Worm (Caenorhabditis elegans): ENCODE data around the gene srpa-68.
A peak's percentile ranks its signal among the peaks of the same experiment; 100 is the strongest.

Gene srpa-68

ce11 chrV:12291587-12291986 lies at the start of gene srpa-68, which contains the start of gene srh-16 (continued):
- no peak for TF ChIP-seq F52B5.7 (tag; optimal IDR thresholded peaks at IDR 0.05)
- 0 out of 2 replicates have a peak, but pooled peaks have one; percentile 78 for TF ChIP-seq F39B2.1 (GFP tag; IDR thresholded peaks at IDR 0.05)
- TF ChIP-seq atf-7 (tag; optimal IDR thresholded peaks at IDR 0.05) = peak; percentile 36
- TF ChIP-seq cebp-2 (GFP tag; IDR thresholded peaks at IDR 0.05) = no peak
- peak; percentile 59 for TF ChIP-seq ztf-26 (tag; optimal IDR thresholded peaks at IDR 0.05)
- TF ChIP-seq pbrm-1 (GFP tag; IDR thresholded peaks at IDR 0.05) = peak; percentile 88
- peak; percentile 97 for TF ChIP-seq lin-54 (GFP tag; optimal IDR thresholded peaks at IDR 0.05)
- TF ChIP-seq nhr-80 (tag; optimal IDR thresholded peaks at IDR 0.05) = peak; percentile 53
- peak; percentile 72 for TF ChIP-seq C06A6.2 (GFP tag; conservative IDR thresholded peaks at IDR 0.05)
- no peak for TF ChIP-seq nfya-2 (GFP tag; IDR thresholded peaks at IDR 0.05)
- TF ChIP-seq pha-4 (tag; optimal IDR thresholded peaks at IDR 0.05) = no peak
- no peak for TF ChIP-seq egl-18 (GFP tag; IDR thresholded peaks at IDR 0.05)
- TF ChIP-seq attf-5 (GFP tag; optimal IDR thresholded peaks at IDR 0.05) = peak; percentile 73
- TF ChIP-seq let-526 (GFP tag; IDR thresholded peaks at IDR 0.05) = no peak
- no peak for TF ChIP-seq ztf-28 (GFP tag; IDR thresholded peaks at IDR 0.05)
- TF ChIP-seq D2030.7 (GFP tag; IDR thresholded peaks at IDR 0.05) = peak; percentile 52; the same call in 1 of the 2 replicates
- TF ChIP-seq ztf-3 (GFP tag; optimal IDR thresholded peaks at IDR 0.05) = no peak
- no peak for TF ChIP-seq F57C9.4 (tag; optimal IDR thresholded peaks at IDR 0.05)
- no peak for TF ChIP-seq cebp-1 (GFP tag; IDR thresholded peaks at IDR 0.05)
- TF ChIP-seq cebp-1 (tag; optimal IDR thresholded peaks at IDR 0.05) = peak; percentile 85
- peak; percentile 73 for TF ChIP-seq him-1 (tag; optimal IDR thresholded peaks at IDR 0.05)
- peak; percentile 66 for TF ChIP-seq ceh-100 (GFP tag; IDR thresholded peaks at IDR 0.05)
- TF ChIP-seq hrde-1 (tag; optimal IDR thresholded peaks at IDR 0.05; ENCODE audit: borderline replicate concordance) = no peak
- no peak for TF ChIP-seq F37B4.10 (GFP tag; IDR thresholded peaks at IDR 0.05)
- TF ChIP-seq ZK185.1 (tag; optimal IDR thresholded peaks at IDR 0.05; ENCODE audit: poor library complexity, severe bottlenecking) = peak; percentile 66
- TF ChIP-seq ceh-27 (GFP tag; optimal IDR thresholded peaks at IDR 0.05) = peak; percentile 50
- no peak for TF ChIP-seq aptf-3 (GFP tag; IDR thresholded peaks at IDR 0.05)
- TF ChIP-seq tlf-1 (GFP tag; optimal IDR thresholded peaks at IDR 0.05) = peak; percentile 80
- TF ChIP-seq Y53F4B.3 (GFP tag; IDR thresholded peaks at IDR 0.05) = 0 out of 2 replicates have a peak, but pooled peaks have one; percentile 25
- peak; percentile 23 for TF ChIP-seq unc-130 (GFP tag; optimal IDR thresholded peaks at IDR 0.05)
- TF ChIP-seq tbx-9 (tag; optimal IDR thresholded peaks at IDR 0.05; ENCODE audit: borderline replicate concordance) = no peak
- no peak for TF ChIP-seq B0019.2 (GFP tag; conservative IDR thresholded peaks at IDR 0.05)
- peak; percentile 77 for TF ChIP-seq madf-6 (GFP tag; IDR thresholded peaks at IDR 0.05)
- no peak for TF ChIP-seq sptf-2 (GFP tag; optimal IDR thresholded peaks at IDR 0.05)
- TF ChIP-seq mcd-1 (GFP tag; IDR thresholded peaks at IDR 0.05) = peak; percentile 91
- 0 out of 2 replicates have a peak, but pooled peaks have one; percentile 34 for TF ChIP-seq attf-6 (GFP tag; IDR thresholded peaks at IDR 0.05)
- peak; percentile 70 for TF ChIP-seq repo-1 (tag; optimal IDR thresholded peaks at IDR 0.05)
- TF ChIP-seq lsl-1 (GFP tag; optimal IDR thresholded peaks at IDR 0.05) = peak; percentile 68
- peak; percentile 50 for TF ChIP-seq F22D6.2 (tag; optimal IDR thresholded peaks at IDR 0.05)
- TF ChIP-seq nhr-90 (tag; optimal IDR thresholded peaks at IDR 0.05) = peak; percentile 12
- no peak for TF ChIP-seq sdz-38 (tag; optimal IDR thresholded peaks at IDR 0.05)
- TF ChIP-seq madf-3 (GFP tag; IDR thresholded peaks at IDR 0.05) = peak; percentile 71
- no peak for TF ChIP-seq bed-2 (GFP tag; IDR thresholded peaks at IDR 0.05)
- peak; percentile 58 for TF ChIP-seq madf-10 (tag; optimal IDR thresholded peaks at IDR 0.05)
- TF ChIP-seq B0261.1 (tag; optimal IDR thresholded peaks at IDR 0.05) = peak; percentile 11
- no peak for TF ChIP-seq ceh-58 (GFP tag; IDR thresholded peaks at IDR 0.05)
- TF ChIP-seq Y53G8AR.9 (GFP tag; conservative IDR thresholded peaks at IDR 0.05) = peak; percentile 94
- 0 out of 2 replicates have a peak, but pooled peaks have one; percentile 41 for TF ChIP-seq lir-1 (GFP tag; conservative IDR thresholded peaks at IDR 0.05)
- peak; percentile 87 for TF ChIP-seq efl-1 (GFP tag; optimal IDR thresholded peaks at IDR 0.05)
- peak; percentile 65 for TF ChIP-seq hmg-1.2 (GFP tag; IDR thresholded peaks at IDR 0.05)

Measured in whole organism, young adult.